Worm (Caenorhabditis elegans): Measurements from ENCODE around the gene R03D7.8.

ce11 chrII:10918293-10918756, 38.4 kb downstream of the R03D7.8 start, which contains the start of gene tba-4:
- TF ChIP-seq dao-5 (tag; optimal IDR thresholded peaks at IDR 0.05) (no peak), him-1 (tag; optimal IDR thresholded peaks at IDR 0.05) (no peak)

Data from whole organism, L4/young adult.